Worm (Caenorhabditis elegans) whole organism, L1 larva: ENCODE data around the gene F52H2.5.

Source experiments
- ama-1 ChIP-seq: fragments of 150-350 bp; optimal IDR thresholded peaks from 2 replicates; lab custom pipeline; 2014
- blmp-1 ChIP-seq: fragments of 150-350 bp; optimal IDR thresholded peaks from 2 replicates; lab custom pipeline; 2014; ENCODE audit warnings: missing biosample characterization, missing genetic modification characterization
- elt-3 ChIP-seq, 6 experiments: fragments of 150-350 bp in 1 of 6; sonication (generic microtip); optimal IDR thresholded peaks; 2 replicates each; lab custom pipeline; 2017 to 2018; ENCODE audit warnings: missing biosample characterization in 6 of 6, missing genetic modification characterization in 6 of 6, inconsistent platforms in 1 of 6
- lin-13 ChIP-seq: fragments of 150-350 bp; optimal IDR thresholded peaks from 2 replicates; lab custom pipeline; 2014; ENCODE audit warnings: missing biosample characterization, missing genetic modification reagents, missing genetic modification characterization
- nhr-76 ChIP-seq: sonication (generic microtip); optimal IDR thresholded peaks from 2 replicates; lab custom pipeline; 2017; ENCODE audit warnings: missing biosample characterization, missing genetic modification characterization
- rnt-1 ChIP-seq: sonication (generic microtip); optimal IDR thresholded peaks from 2 replicates; lab custom pipeline; 2016; ENCODE audit warnings: mild to moderate bottlenecking, missing genetic modification characterization, moderate library complexity, missing compliant biosample characterization
- swsn-7 ChIP-seq: sonication (generic microtip); optimal IDR thresholded peaks from 2 replicates; lab custom pipeline; 2016; ENCODE audit warnings: missing genetic modification characterization, missing compliant biosample characterization
- unc-98 ChIP-seq: fragments of 200-800 bp; sonication (Bioruptor generic); IDR thresholded peaks from 2 replicates; pipeline ENCODE4 v1.3.6; 2022; ENCODE audit warnings: missing genetic modification characterization, missing compliant biosample characterization

DNA sequence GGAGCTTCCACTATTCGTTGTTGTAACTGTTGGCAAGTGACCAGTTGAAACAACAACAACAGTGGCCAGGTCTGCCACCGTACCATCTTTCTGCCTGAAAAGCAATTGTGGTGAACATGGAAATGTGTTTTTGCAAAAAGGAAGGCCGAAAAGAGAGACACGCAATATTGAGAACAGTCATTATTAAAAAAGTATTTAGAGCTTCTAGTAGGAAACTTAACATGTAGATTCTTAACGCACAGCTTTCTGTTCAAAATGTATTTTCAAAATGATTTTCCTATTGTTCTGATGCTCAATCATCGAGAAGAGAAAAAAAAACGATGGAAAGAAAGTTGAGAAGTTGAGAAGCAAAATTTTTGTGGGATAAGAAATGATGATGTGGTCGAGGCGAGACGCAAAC is 44.7 kb downstream of the F52H2.5 start, which contains the start of gene syg-1:
- no peak for TF ChIP-seq blmp-1 (tag; lab: Kevin White, UChicago)
- no peak for TF ChIP-seq unc-98 (GFP tag; lab: Robert Waterston, UW)
- TF ChIP-seq ama-1 (lab: Kevin White, UChicago), result no peak
- no peak for TF ChIP-seq rnt-1 (tag; lab: Kevin White, UChicago)
- TF ChIP-seq lin-13 (GFP tag; lab: Kevin White, UChicago), result no peak
- TF ChIP-seq nhr-76 (tag; lab: Kevin White, UChicago), result no peak
- TF ChIP-seq swsn-7, result no peak
- no peak for TF ChIP-seq elt-3 (tag; optimal IDR thresholded peaks at IDR 0.05; lab: Kevin White, UChicago)
